In the genomic region with DNA sequence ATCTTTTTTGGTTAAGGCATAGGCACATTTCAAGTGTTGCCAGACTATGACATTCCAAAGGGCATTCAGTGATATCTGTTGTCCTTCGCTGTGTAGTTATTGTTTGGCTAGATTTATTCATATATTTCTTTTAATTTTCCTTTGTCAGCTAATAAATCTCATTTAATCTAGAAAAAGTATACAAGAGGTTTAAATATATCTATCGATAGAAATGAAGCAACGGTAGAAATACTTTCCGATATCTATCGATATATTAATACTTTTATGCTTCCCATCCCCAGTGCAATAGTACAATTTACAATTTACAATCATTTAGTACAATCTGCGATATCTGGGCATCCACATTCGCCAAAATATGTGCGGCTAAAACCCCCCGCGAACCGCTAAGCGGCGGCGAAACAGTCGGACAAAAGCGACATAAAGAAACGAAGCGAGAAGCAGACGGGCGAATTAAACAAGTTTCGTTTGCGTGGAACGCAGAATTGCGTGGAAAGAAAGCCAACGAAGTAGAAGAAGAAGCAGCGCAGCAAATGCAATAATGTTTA, we compare ENCODE assay signal across 1 fruit fly cellular context.
TF ChIP-seq lines count a peak whose summit lies in the region.

Gene Efa6 (plus strand): TSS at position 337 of the 545 bp plus-strand sequence.

TF ChIP-seq in whole organism, embryonic, 481 proteins besides CTCF, POLR2A, EP300 and RAD21 (continued from another document and continues in another):
- TF ChIP-seq CG11247 (GFP tag; IDR thresholded peaks at IDR 0.05; lab: Robert Waterston, UW), result no peak
- TF ChIP-seq zfh1 (GFP tag; IDR thresholded peaks at IDR 0.05; lab: Robert Waterston, UW), result no peak
- TF ChIP-seq CG9876 (GFP tag; optimal IDR thresholded peaks at IDR 0.05; lab: Kevin White, UChicago), result no peak
- no peak for TF ChIP-seq wdn (GFP tag; IDR thresholded peaks at IDR 0.05; lab: Robert Waterston, UW)
- peak; percentile 44 for TF ChIP-seq YL-1 (GFP tag; optimal IDR thresholded peaks at IDR 0.05; lab: Kevin White, UChicago)
- peak; percentile 54; the same call in 1 of the 2 replicates for TF ChIP-seq rib (GFP tag; IDR thresholded peaks at IDR 0.05; lab: Robert Waterston, UW)
- peak; percentile 54 for TF ChIP-seq tin (GFP tag; optimal IDR thresholded peaks at IDR 0.05; lab: Kevin White, UChicago)
- peak; percentile 56 for TF ChIP-seq crol (GFP tag; IDR thresholded peaks at IDR 0.05; lab: Robert Waterston, UW)
- TF ChIP-seq CG2712 (tag; optimal IDR thresholded peaks at IDR 0.05; lab: Kevin White, UChicago), result peak; percentile 74
- peak; percentile 79 for TF ChIP-seq sd (tag; optimal IDR thresholded peaks at IDR 0.05; lab: Kevin White, UChicago)
- TF ChIP-seq Ptx1 (GFP tag; IDR thresholded peaks at IDR 0.05; lab: Robert Waterston, UW), result no peak
- no peak for TF ChIP-seq CG10366 (GFP tag; IDR thresholded peaks at IDR 0.05; lab: Robert Waterston, UW)
- TF ChIP-seq kay (GFP tag; optimal IDR thresholded peaks at IDR 0.05; lab: Kevin White, UChicago), result no peak
- TF ChIP-seq CG31224 (GFP tag; IDR thresholded peaks at IDR 0.05; lab: Robert Waterston, UW), result no peak
- peak; percentile 64 for TF ChIP-seq Max (GFP tag; optimal IDR thresholded peaks at IDR 0.05; lab: Kevin White, UChicago)
- peak; percentile 47 for TF ChIP-seq CG18476 (GFP tag; optimal IDR thresholded peaks at IDR 0.05; lab: Kevin White, UChicago)
- no peak for TF ChIP-seq CG3407 (GFP tag; optimal IDR thresholded peaks at IDR 0.05; lab: Kevin White, UChicago)
- 0 out of 2 replicates have a peak, but pooled peaks have one; percentile 45 for TF ChIP-seq Atf6 (GFP tag; IDR thresholded peaks at IDR 0.05; lab: Robert Waterston, UW)
- peak; percentile 13 for TF ChIP-seq run (tag; optimal IDR thresholded peaks at IDR 0.05; lab: Kevin White, UChicago)
- no peak for TF ChIP-seq emc (GFP tag; optimal IDR thresholded peaks at IDR 0.05; lab: Kevin White, UChicago)
- TF ChIP-seq amos (GFP tag; IDR thresholded peaks at IDR 0.05; lab: Robert Waterston, UW; ENCODE audit: partially characterized antibody), result peak; percentile 90
- TF ChIP-seq gfzf (GFP tag; optimal IDR thresholded peaks at IDR 0.05; lab: Kevin White, UChicago), result peak; percentile 22
- TF ChIP-seq sima (GFP tag; optimal IDR thresholded peaks at IDR 0.05; lab: Kevin White, UChicago), result no peak
- TF ChIP-seq Usf (GFP tag; optimal IDR thresholded peaks at IDR 0.05; lab: Kevin White, UChicago), result no peak
- TF ChIP-seq sc (optimal IDR thresholded peaks at IDR 0.05; lab: Kevin White, UChicago), result no peak
- TF ChIP-seq sc (GFP tag; optimal IDR thresholded peaks at IDR 0.05; lab: Kevin White, UChicago), result no peak
- TF ChIP-seq Sox100B (GFP tag; optimal IDR thresholded peaks at IDR 0.05; lab: Kevin White, UChicago), result no peak
- TF ChIP-seq Bteb2 (GFP tag; optimal IDR thresholded peaks at IDR 0.05; lab: Kevin White, UChicago), result peak; percentile 30
- no peak for TF ChIP-seq Bdp1 (GFP tag; optimal IDR thresholded peaks at IDR 0.05; lab: Kevin White, UChicago)
- no peak for TF ChIP-seq CG8089 (GFP tag; optimal IDR thresholded peaks at IDR 0.05; lab: Kevin White, UChicago)
- no peak for TF ChIP-seq Oaz (GFP tag; IDR thresholded peaks at IDR 0.05; lab: Robert Waterston, UW)
- TF ChIP-seq CG6791 (GFP tag; IDR thresholded peaks at IDR 0.05; lab: Robert Waterston, UW; ENCODE audit: partially characterized antibody), result peak; percentile 87
- peak; percentile 70 for TF ChIP-seq tna (GFP tag; IDR thresholded peaks at IDR 0.05; lab: Robert Waterston, UW; ENCODE audit: partially characterized antibody)
- peak; percentile 33 for TF ChIP-seq zfh2 (GFP tag; optimal IDR thresholded peaks at IDR 0.05; lab: Kevin White, UChicago)
- TF ChIP-seq ssp (GFP tag; IDR thresholded peaks at IDR 0.05; lab: Robert Waterston, UW), result 0 out of 2 replicates have a peak, but pooled peaks have one; percentile 9
- TF ChIP-seq CG12659 (GFP tag; optimal IDR thresholded peaks at IDR 0.05; lab: Kevin White, UChicago), result peak; percentile 90
- peak; percentile 37 for TF ChIP-seq Dek (tag; optimal IDR thresholded peaks at IDR 0.05; lab: Kevin White, UChicago)
- TF ChIP-seq oc (tag; optimal IDR thresholded peaks at IDR 0.05; lab: Kevin White, UChicago), result no peak
- TF ChIP-seq CG9797 (GFP tag; optimal IDR thresholded peaks at IDR 0.05; lab: Kevin White, UChicago), result peak; percentile 45
- no peak for TF ChIP-seq CG11398 (GFP tag; optimal IDR thresholded peaks at IDR 0.05; lab: Kevin White, UChicago)
- no peak; the same call in 1 of the 2 replicates for TF ChIP-seq ranshi (GFP tag; IDR thresholded peaks at IDR 0.05; lab: Robert Waterston, UW)
- TF ChIP-seq Ravus (GFP tag; IDR thresholded peaks at IDR 0.05; lab: Robert Waterston, UW), result no peak
- no peak for TF ChIP-seq CG8359 (GFP tag; optimal IDR thresholded peaks at IDR 0.05; lab: Kevin White, UChicago; ENCODE audit: borderline replicate concordance)
- no peak for TF ChIP-seq Fer2 (tag; optimal IDR thresholded peaks at IDR 0.05; lab: Kevin White, UChicago)
- TF ChIP-seq CG10462 (GFP tag; optimal IDR thresholded peaks at IDR 0.05; lab: Kevin White, UChicago), result no peak
- no peak for TF ChIP-seq Hmr (GFP tag; optimal IDR thresholded peaks at IDR 0.05; lab: Kevin White, UChicago)
- TF ChIP-seq bigmax (GFP tag; optimal IDR thresholded peaks at IDR 0.05; lab: Kevin White, UChicago), result no peak
- TF ChIP-seq CG10431 (GFP tag; optimal IDR thresholded peaks at IDR 0.05; lab: Kevin White, UChicago), result no peak
- TF ChIP-seq CG17612 (GFP tag; IDR thresholded peaks at IDR 0.05; lab: Robert Waterston, UW), result no peak
- no peak for TF ChIP-seq CG8944 (GFP tag; optimal IDR thresholded peaks at IDR 0.05; lab: Kevin White, UChicago)
- no peak for TF ChIP-seq Aef1 (GFP tag; IDR thresholded peaks at IDR 0.05; lab: Robert Waterston, UW)
- peak; percentile 47 for TF ChIP-seq trh (GFP tag; optimal IDR thresholded peaks at IDR 0.05; lab: Kevin White, UChicago)
- peak; percentile 65 for TF ChIP-seq CG12391 (tag; optimal IDR thresholded peaks at IDR 0.05; lab: Kevin White, UChicago)
- peak in 1 of 2 experiments; percentile 0 for TF ChIP-seq Eip74EF (GFP tag; optimal IDR thresholded peaks at IDR 0.05; lab: Kevin White, UChicago)
- peak; percentile 92 for TF ChIP-seq CG8924 (tag; optimal IDR thresholded peaks at IDR 0.05; lab: Kevin White, UChicago)
- no peak for TF ChIP-seq cad (GFP tag; optimal IDR thresholded peaks at IDR 0.05; lab: Kevin White, UChicago)
- TF ChIP-seq cas (GFP tag; IDR thresholded peaks at IDR 0.05; lab: Robert Waterston, UW), result peak; percentile 29; the same call in 1 of the 2 replicates
- no peak for TF ChIP-seq Mrtf (GFP tag; IDR thresholded peaks at IDR 0.05; lab: Robert Waterston, UW)
- peak; percentile 40 for TF ChIP-seq Fer1 (GFP tag; optimal IDR thresholded peaks at IDR 0.05; lab: Kevin White, UChicago)
- no peak for TF ChIP-seq Dfd (GFP tag; optimal IDR thresholded peaks at IDR 0.05; lab: Kevin White, UChicago)
- no peak for TF ChIP-seq CG32767 (GFP tag; IDR thresholded peaks at IDR 0.05; lab: Robert Waterston, UW)
- peak; percentile 41 for TF ChIP-seq CG12942 (GFP tag; optimal IDR thresholded peaks at IDR 0.05; lab: Kevin White, UChicago)
- TF ChIP-seq CG15514 (GFP tag; optimal IDR thresholded peaks at IDR 0.05; lab: Kevin White, UChicago), result peak; percentile 94
- no peak for TF ChIP-seq CG5180 (GFP tag; optimal IDR thresholded peaks at IDR 0.05; lab: Kevin White, UChicago)
- peak; percentile 67 for TF ChIP-seq CG17829 (tag; optimal IDR thresholded peaks at IDR 0.05; lab: Kevin White, UChicago)
- no peak for TF ChIP-seq CG10274 (GFP tag; optimal IDR thresholded peaks at IDR 0.05; lab: Kevin White, UChicago)
- no peak for TF ChIP-seq slp2 (GFP tag; optimal IDR thresholded peaks at IDR 0.05; lab: Kevin White, UChicago)
- peak; percentile 63 for TF ChIP-seq CG12155 (GFP tag; optimal IDR thresholded peaks at IDR 0.05; lab: Kevin White, UChicago)
- TF ChIP-seq CG11504 (tag; optimal IDR thresholded peaks at IDR 0.05; lab: Kevin White, UChicago), result no peak
- TF ChIP-seq CG2199 (GFP tag; IDR thresholded peaks at IDR 0.05; lab: Robert Waterston, UW), result no peak
- peak; percentile 93 for TF ChIP-seq Jarid2 (GFP tag; optimal IDR thresholded peaks at IDR 0.05; lab: Kevin White, UChicago)
- no peak for TF ChIP-seq h (optimal IDR thresholded peaks at IDR 0.05; lab: Kevin White, UChicago)
- peak; percentile 97 for TF ChIP-seq knrl (GFP tag; IDR thresholded peaks at IDR 0.05; lab: Robert Waterston, UW; ENCODE audit: partially characterized antibody)
- TF ChIP-seq vvl (GFP tag; IDR thresholded peaks at IDR 0.05; lab: Robert Waterston, UW), result no peak; the same call in 1 of the 2 replicates
- peak; percentile 57 for TF ChIP-seq Hsf (GFP tag; optimal IDR thresholded peaks at IDR 0.05; lab: Kevin White, UChicago)
- peak; percentile 36; the same call in 1 of the 3 replicates for TF ChIP-seq ci (GFP tag; IDR thresholded peaks at IDR 0.05; lab: Robert Waterston, UW)
- peak; percentile 46 for TF ChIP-seq CG17186 (GFP tag; optimal IDR thresholded peaks at IDR 0.05; lab: Kevin White, UChicago)
- peak; percentile 90 for TF ChIP-seq CG14710 (tag; optimal IDR thresholded peaks at IDR 0.05; lab: Kevin White, UChicago)
- no peak for TF ChIP-seq Asciz (GFP tag; optimal IDR thresholded peaks at IDR 0.05; lab: Kevin White, UChicago)
- TF ChIP-seq slou (GFP tag; optimal IDR thresholded peaks at IDR 0.05; lab: Kevin White, UChicago), result peak; percentile 15
- TF ChIP-seq Adf1 (GFP tag; IDR thresholded peaks at IDR 0.05; lab: Robert Waterston, UW), result no peak; the same call in 1 of the 2 replicates
- TF ChIP-seq NfI (GFP tag; optimal IDR thresholded peaks at IDR 0.05; lab: Kevin White, UChicago), result peak; percentile 44
- TF ChIP-seq da (GFP tag; optimal IDR thresholded peaks at IDR 0.05; lab: Kevin White, UChicago), result no peak
- TF ChIP-seq Dip3 (GFP tag; optimal IDR thresholded peaks at IDR 0.05; lab: Kevin White, UChicago), result peak; percentile 37
- TF ChIP-seq unpg (GFP tag; optimal IDR thresholded peaks at IDR 0.05; lab: Kevin White, UChicago), result peak; percentile 48
- no peak for TF ChIP-seq tup (GFP tag; optimal IDR thresholded peaks at IDR 0.05; lab: Kevin White, UChicago)
- TF ChIP-seq ERR (GFP tag; optimal IDR thresholded peaks at IDR 0.05; lab: Kevin White, UChicago), result peak; percentile 26
- peak; percentile 43 for TF ChIP-seq Hr3 (GFP tag; optimal IDR thresholded peaks at IDR 0.05; lab: Kevin White, UChicago)
- peak; percentile 59 for TF ChIP-seq CG15601 (tag; optimal IDR thresholded peaks at IDR 0.05; lab: Kevin White, UChicago)
- TF ChIP-seq Ets65A (GFP tag; lab: Kevin White, UChicago), result peak; percentile 92
- TF ChIP-seq CG12104 (GFP tag; optimal IDR thresholded peaks at IDR 0.05; lab: Kevin White, UChicago), result peak; percentile 31
- no peak for TF ChIP-seq wor (GFP tag; IDR thresholded peaks at IDR 0.05; lab: Robert Waterston, UW)
- peak; percentile 99 for TF ChIP-seq Dll (GFP tag; IDR thresholded peaks at IDR 0.05; lab: Robert Waterston, UW; ENCODE audit: partially characterized antibody)
- peak; percentile 60 for TF ChIP-seq pum (GFP tag; optimal IDR thresholded peaks at IDR 0.05; lab: Kevin White, UChicago)
- TF ChIP-seq CG9215 (GFP tag; IDR thresholded peaks at IDR 0.05; lab: Robert Waterston, UW), result no peak
- TF ChIP-seq row (GFP tag; IDR thresholded peaks at IDR 0.05; lab: Robert Waterston, UW), result peak; percentile 52
- TF ChIP-seq CG1792 (GFP tag; optimal IDR thresholded peaks at IDR 0.05; lab: Kevin White, UChicago), result no peak
- TF ChIP-seq E2f1 (GFP tag; IDR thresholded peaks at IDR 0.05; lab: Robert Waterston, UW), result no peak
- no peak for TF ChIP-seq CG32772 (GFP tag; IDR thresholded peaks at IDR 0.05; lab: Robert Waterston, UW)
- TF ChIP-seq ara (GFP tag; IDR thresholded peaks at IDR 0.05; lab: Robert Waterston, UW), result no peak
- no peak for TF ChIP-seq Ssrp (tag; optimal IDR thresholded peaks at IDR 0.05; lab: Kevin White, UChicago)
- TF ChIP-seq CG31365 (tag; optimal IDR thresholded peaks at IDR 0.05; lab: Kevin White, UChicago), result no peak
- TF ChIP-seq Rx (GFP tag; IDR thresholded peaks at IDR 0.05; lab: Robert Waterston, UW), result no peak
- peak; percentile 48 for TF ChIP-seq exex (tag; optimal IDR thresholded peaks at IDR 0.05; lab: Kevin White, UChicago)
- TF ChIP-seq usp (GFP tag; optimal IDR thresholded peaks at IDR 0.05; lab: Kevin White, UChicago), result no peak
- TF ChIP-seq dati (GFP tag; IDR thresholded peaks at IDR 0.05; lab: Robert Waterston, UW), result no peak
- peak; percentile 30 for TF ChIP-seq fd3F (GFP tag; optimal IDR thresholded peaks at IDR 0.05; lab: Kevin White, UChicago)
- TF ChIP-seq CG2129 (GFP tag; IDR thresholded peaks at IDR 0.05; lab: Robert Waterston, UW; ENCODE audit: partially characterized antibody), result peak; percentile 94
- no peak for TF ChIP-seq CG33213 (GFP tag; optimal IDR thresholded peaks at IDR 0.05; lab: Kevin White, UChicago)
- TF ChIP-seq CG4360 (GFP tag; IDR thresholded peaks at IDR 0.05; lab: Robert Waterston, UW), result no peak
- TF ChIP-seq Dip2 (GFP tag; IDR thresholded peaks at IDR 0.05; lab: Robert Waterston, UW), result no peak
- TF ChIP-seq CG1832 (GFP tag; optimal IDR thresholded peaks at IDR 0.05; lab: Kevin White, UChicago), result no peak
- peak; percentile 55 for TF ChIP-seq CG4820 (GFP tag; optimal IDR thresholded peaks at IDR 0.05; lab: Kevin White, UChicago)
- TF ChIP-seq CG18599 (GFP tag; optimal IDR thresholded peaks at IDR 0.05; lab: Kevin White, UChicago), result no peak
- no peak for TF ChIP-seq toy (GFP tag; IDR thresholded peaks at IDR 0.05; lab: Robert Waterston, UW)
- TF ChIP-seq CG8281 (tag; optimal IDR thresholded peaks at IDR 0.05; lab: Kevin White, UChicago), result no peak
- peak; percentile 43 for TF ChIP-seq Hand (GFP tag; optimal IDR thresholded peaks at IDR 0.05; lab: Kevin White, UChicago)
- TF ChIP-seq CG11723 (GFP tag; optimal IDR thresholded peaks at IDR 0.05; lab: Kevin White, UChicago), result no peak
- TF ChIP-seq GATAe (GFP tag; conservative IDR thresholded peaks at IDR 0.05; lab: Robert Waterston, UW), result no peak
- TF ChIP-seq CG7987 (GFP tag; optimal IDR thresholded peaks at IDR 0.05; lab: Kevin White, UChicago), result no peak
- no peak for TF ChIP-seq Sox102F (GFP tag; optimal IDR thresholded peaks at IDR 0.05; lab: Kevin White, UChicago)
- no peak for TF ChIP-seq Gug (GFP tag; IDR thresholded peaks at IDR 0.05; lab: Robert Waterston, UW)
- peak; percentile 75 for TF ChIP-seq CG12299 (tag; optimal IDR thresholded peaks at IDR 0.05; lab: Kevin White, UChicago)
- peak; percentile 73 for TF ChIP-seq CG2120 (GFP tag; optimal IDR thresholded peaks at IDR 0.05; lab: Kevin White, UChicago)
- peak; percentile 81 for TF ChIP-seq pzg (GFP tag; optimal IDR thresholded peaks at IDR 0.05; lab: Kevin White, UChicago)
- TF ChIP-seq lilli (GFP tag; optimal IDR thresholded peaks at IDR 0.05; lab: Kevin White, UChicago), result peak; percentile 62
- TF ChIP-seq CG1603 (tag; optimal IDR thresholded peaks at IDR 0.05; lab: Kevin White, UChicago), result peak; percentile 10
- no peak for TF ChIP-seq CG1024 (GFP tag; IDR thresholded peaks at IDR 0.05; lab: Robert Waterston, UW)
